Worm (Caenorhabditis elegans) whole organism, L4/young adult: Measurements from ENCODE around the gene W09C2.8.
"Not testable (repeated sequence)": the region's sequence is repeated elsewhere in the genome, so short reads cannot be mapped to it uniquely, and the experiment has no call there.

Experiments
- W03F9.2 ChIP-seq: fragments of 150-350 bp; optimal IDR thresholded peaks from 2 replicates; lab custom pipeline; 2014; ENCODE audit warnings: missing biosample characterization, missing genetic modification characterization
- dao-5 ChIP-seq: sonication (generic microtip); optimal IDR thresholded peaks from 2 replicates; lab custom pipeline; 2016; ENCODE audit warnings: missing genotype, missing genetic modification characterization, moderate library complexity, missing compliant biosample characterization
- him-1 ChIP-seq: sonication (generic microtip); optimal IDR thresholded peaks from 2 replicates; lab custom pipeline; 2016; ENCODE audit warnings: missing genotype, missing genetic modification reagents, missing genetic modification characterization, missing compliant biosample characterization

W09C2.8 gene

ce11 chrIV:9618015-9618414, 6.2 kb downstream of the W09C2.8 start:
- no peak for TF ChIP-seq W03F9.2
- TF ChIP-seq dao-5 (tag; lab: Kevin White, UChicago), result no peak
- no peak for TF ChIP-seq him-1 (tag; lab: Kevin White, UChicago)

DNA sequence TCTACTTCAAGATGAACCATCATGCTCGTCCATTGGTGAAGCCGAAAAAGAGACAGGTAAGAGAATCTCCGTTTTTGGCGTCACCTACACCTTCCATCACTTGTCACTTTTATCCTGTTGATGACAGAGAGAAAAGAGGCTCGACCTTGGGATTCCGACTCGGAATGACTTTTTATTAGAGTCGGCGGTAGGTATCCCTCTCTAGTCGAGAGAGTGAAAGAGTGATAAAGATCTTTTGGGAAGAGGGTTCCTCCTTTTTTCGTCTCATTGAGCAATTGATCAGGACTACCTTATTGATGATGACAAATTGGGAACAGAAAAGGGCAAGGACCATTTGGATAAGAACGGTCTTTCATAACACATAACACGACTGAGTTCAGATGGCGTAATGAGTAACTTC, 6.8 kb downstream of the W09C2.8 start:
- TF ChIP-seq W03F9.2 (no peak), dao-5 (tag; lab: Kevin White, UChicago) (no peak), him-1 (tag; lab: Kevin White, UChicago) (no peak)

- no peak for TF ChIP-seq W03F9.2
- TF ChIP-seq him-1 (tag; lab: Kevin White, UChicago), result no peak
- TF ChIP-seq dao-5 (tag; lab: Kevin White, UChicago), result no peak
Measured at ce11 chrIV:9615511-9615910, 8.7 kb downstream of the W09C2.8 start.

ce11 chrIV:9614695-9615094, 9.5 kb downstream of the W09C2.8 start, which contains the start of gene elt-1:
TSS of gene elt-1 (plus strand) at chrIV:9614995.
- no peak for TF ChIP-seq W03F9.2

- TF ChIP-seq dao-5 (tag; lab: Kevin White, UChicago), result no peak
- TF ChIP-seq him-1 (tag; lab: Kevin White, UChicago), result no peak
- TF ChIP-seq W03F9.2, result no peak
Measured at ce11 chrIV:9614060-9614459, 10.1 kb downstream of the W09C2.8 start.

DNA sequence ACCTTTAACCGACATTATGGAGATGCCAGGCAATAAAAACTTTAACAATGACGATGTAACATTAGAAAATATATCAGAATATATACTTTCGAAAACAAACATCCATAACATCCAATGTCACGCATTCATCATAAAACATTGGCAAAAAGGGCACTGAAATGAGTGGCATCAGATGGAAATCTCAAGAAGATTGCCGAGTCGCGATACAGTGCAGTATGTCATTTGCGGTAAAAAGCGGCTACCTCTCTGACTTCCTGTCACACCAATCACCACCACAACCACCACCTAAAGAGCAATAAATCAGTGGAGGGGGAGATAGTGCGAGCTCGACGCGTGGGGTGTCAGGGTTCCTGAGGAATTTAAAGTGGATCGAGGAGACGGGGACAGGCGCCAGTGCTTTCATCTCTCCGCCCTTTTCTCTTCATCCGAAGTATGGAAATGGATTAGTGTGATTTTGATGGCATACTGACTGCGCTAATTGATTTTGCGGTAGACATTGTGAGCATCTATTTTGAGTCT, 11.0 kb downstream of the W09C2.8 start:
- TF ChIP-seq him-1 (tag; lab: Kevin White, UChicago) (no peak), W03F9.2 (no peak)

DNA sequence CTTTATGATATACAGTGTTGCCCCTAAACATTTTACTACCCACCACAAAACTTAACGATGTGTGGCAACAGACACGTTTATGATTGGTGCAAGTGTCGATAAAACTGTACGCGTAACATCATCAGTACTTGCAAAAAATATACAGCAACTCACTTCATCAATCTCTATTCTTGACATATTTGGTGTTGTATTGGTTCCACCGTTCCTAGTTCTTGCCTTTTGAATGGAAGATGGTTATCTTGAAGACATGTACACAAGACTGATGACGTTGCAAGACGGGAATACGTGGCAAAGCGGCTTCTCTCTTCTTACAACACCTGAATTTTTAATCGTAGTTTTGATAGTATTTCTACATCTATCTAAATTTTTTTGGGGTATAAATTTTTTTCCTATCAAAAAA, 13.3 kb downstream of the W09C2.8 start:
- TF ChIP-seq W03F9.2, result no peak
- no peak for TF ChIP-seq dao-5 (tag; lab: Kevin White, UChicago)

ce11 chrIV:9609095-9609494, 15.1 kb downstream of the W09C2.8 start:
- no peak for TF ChIP-seq dao-5 (tag; lab: Kevin White, UChicago)
- no peak for TF ChIP-seq him-1 (tag; lab: Kevin White, UChicago)
- no peak for TF ChIP-seq W03F9.2

DNA sequence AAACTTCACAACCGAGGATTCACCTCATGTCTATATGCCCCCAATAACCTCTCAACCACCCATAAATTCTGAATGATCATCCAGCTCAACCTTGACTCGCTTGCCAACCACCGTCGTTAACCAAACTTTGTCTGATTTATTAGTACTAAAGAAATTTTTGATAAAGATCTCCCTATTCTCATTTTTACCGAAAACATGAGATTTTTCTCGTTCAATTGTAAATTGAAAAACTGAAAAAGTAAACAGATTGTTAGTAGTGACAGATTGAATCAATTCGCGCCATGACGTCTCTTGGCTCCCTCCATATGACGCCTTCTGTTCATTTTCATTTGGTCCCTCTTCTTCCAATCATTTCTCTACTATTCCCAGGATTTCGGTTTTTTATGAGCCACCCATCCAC, 16.2 kb downstream of the W09C2.8 start:
- no peak for TF ChIP-seq W03F9.2
- TF ChIP-seq him-1 (tag; lab: Kevin White, UChicago), result no peak
- no peak for TF ChIP-seq dao-5 (tag; lab: Kevin White, UChicago)

- no peak for TF ChIP-seq dao-5 (tag; lab: Kevin White, UChicago)
- no peak for TF ChIP-seq him-1 (tag; lab: Kevin White, UChicago)
- TF ChIP-seq W03F9.2, result no peak
Measured at ce11 chrIV:9601595-9601994, 22.6 kb downstream of the W09C2.8 start, which contains the start of gene aat-1. TSS of gene aat-1 (minus strand) at chrIV:9601695.

DNA sequence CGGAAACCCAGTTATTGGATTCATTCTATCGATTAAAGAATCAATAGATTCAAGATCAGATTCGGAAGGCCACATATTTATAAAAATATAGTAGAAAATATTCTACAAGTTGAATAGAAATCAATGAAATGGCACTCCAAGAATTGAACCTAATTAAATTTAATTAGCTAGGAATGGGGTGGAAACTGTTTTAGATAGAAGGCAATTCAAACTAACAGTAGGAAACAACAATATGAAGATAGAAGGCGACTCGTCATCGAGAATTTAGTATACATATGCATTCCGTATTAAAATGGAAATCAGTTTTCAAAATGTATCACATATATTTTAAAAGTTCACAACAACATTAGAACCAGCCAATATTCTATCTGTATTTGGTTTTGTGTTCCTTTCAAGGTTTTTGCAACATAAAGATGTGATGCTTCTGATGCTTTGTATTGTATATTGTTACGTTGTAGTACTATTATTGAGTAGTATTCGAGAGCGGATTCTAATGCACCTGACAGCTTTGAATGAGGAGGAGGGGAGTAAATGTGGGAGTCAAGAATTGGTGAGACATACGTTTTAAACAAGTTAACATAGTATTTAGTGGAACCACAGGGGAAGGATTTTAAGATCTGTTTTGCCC, 28.3 kb downstream of the W09C2.8 start, which contains the start of the genes F27C8.3 and F27C8.2:
Gene F27C8.3 (minus strand): TSS at position 101 of the 628 bp plus-strand sequence.
Gene F27C8.2 (plus strand): TSS at position 578 of the 628 bp plus-strand sequence.
- not testable (repeated sequence) for TF ChIP-seq W03F9.2; dao-5 (tag; lab: Kevin White, UChicago); him-1 (tag; lab: Kevin White, UChicago)

- no peak for TF ChIP-seq dao-5 (tag; lab: Kevin White, UChicago)
- no peak for TF ChIP-seq him-1 (tag; lab: Kevin White, UChicago)
- TF ChIP-seq W03F9.2, result no peak
Measured at ce11 chrIV:9593456-9593855, 30.7 kb downstream of the W09C2.8 start, which contains the start of gene spp-18. TSS of gene spp-18 (plus strand) at chrIV:9593712.

ce11 chrIV:9592413-9592812, 31.8 kb downstream of the W09C2.8 start, which contains the start of gene pei-1:
TSS of gene pei-1 (minus strand) at chrIV:9592513.
- no peak for TF ChIP-seq W03F9.2

- TF ChIP-seq him-1 (tag; lab: Kevin White, UChicago) (no peak), W03F9.2 (peak; percentile 26), dao-5 (tag; lab: Kevin White, UChicago) (no peak)
Measured at ce11 chrIV:9588784-9589457, 35.3 kb downstream of the W09C2.8 start, which contains the start of gene trcs-1. TSS of gene trcs-1 (minus strand) at chrIV:9588834.
